Worm (Caenorhabditis elegans) whole organism, L3 larva: ENCODE results near the gene T24F1.4.
A peak's percentile ranks its signal among the peaks of the same experiment; 100 is the strongest.

ENCODE experiments used
- R02D3.7 ChIP-seq: fragments of 150-350 bp; optimal IDR thresholded peaks from 2 replicates; lab custom pipeline; 2014; ENCODE audit warnings: missing biosample characterization, missing genetic modification characterization
- ZK546.5 ChIP-seq: sonication (generic microtip); optimal IDR thresholded peaks from 2 replicates; lab custom pipeline; 2017; ENCODE audit warnings: missing biosample characterization, missing genetic modification characterization
- aly-2 ChIP-seq: fragments of 150-350 bp; optimal IDR thresholded peaks from 2 replicates; lab custom pipeline; 2014; ENCODE audit warnings: missing biosample characterization, missing genetic modification characterization
- ama-1 ChIP-seq: fragments of 150-350 bp; optimal IDR thresholded peaks from 2 replicates; lab custom pipeline; 2018
- ceh-16 ChIP-seq: sonication (generic microtip); optimal IDR thresholded peaks from 2 replicates; lab custom pipeline; 2017; ENCODE audit warnings: missing biosample characterization, missing genetic modification characterization
- ceh-28 ChIP-seq: fragments of 150-350 bp; optimal IDR thresholded peaks from 2 replicates; lab custom pipeline; 2014; ENCODE audit warnings: missing biosample characterization, missing genetic modification reagents, missing genetic modification characterization
- ceh-82 ChIP-seq: fragments of 150-350 bp; optimal IDR thresholded peaks from 2 replicates; lab custom pipeline; 2014; ENCODE audit warnings: missing biosample characterization, missing genetic modification characterization
- ceh-9 ChIP-seq: sonication (generic microtip); optimal IDR thresholded peaks from 2 replicates; lab custom pipeline; 2018; ENCODE audit warnings: missing biosample characterization, missing genetic modification characterization
- egl-5 ChIP-seq: fragments of 150-350 bp; optimal IDR thresholded peaks from 2 replicates; lab custom pipeline; 2017; ENCODE audit warnings: missing biosample characterization, missing genetic modification reagents, missing genetic modification characterization, inconsistent platforms
- elt-1 ChIP-seq: fragments of 150-350 bp; optimal IDR thresholded peaks from 2 replicates; lab custom pipeline; 2014; ENCODE audit warnings: missing biosample characterization, missing genetic modification characterization
- elt-2 ChIP-seq: sonication (generic microtip); optimal IDR thresholded peaks from 2 replicates; lab custom pipeline; 2016; ENCODE audit warnings: missing genetic modification reagents, mild to moderate bottlenecking, missing genetic modification characterization, missing compliant biosample characterization
- elt-3 ChIP-seq, 3 experiments: fragments of 150-350 bp in 1 of 3; sonication (generic microtip) in 2 of 3; optimal IDR thresholded peaks; 2 replicates in 2 of 3; 4 replicates in 1 of 3; lab custom pipeline; 2014 to 2017; ENCODE audit warnings: missing biosample characterization in 3 of 3, missing genetic modification characterization in 3 of 3
- eor-1 ChIP-seq, 2 experiments: fragments of 150-350 bp; optimal IDR thresholded peaks; 2 replicates each; lab custom pipeline; 2014 to 2018; ENCODE audit warnings: missing biosample characterization in 2 of 2, missing genetic modification characterization in 2 of 2
- fkh-2 ChIP-seq: fragments of 150-350 bp; optimal IDR thresholded peaks from 2 replicates; lab custom pipeline; 2014; ENCODE audit warnings: missing biosample characterization, missing genetic modification reagents, missing genetic modification characterization
- fos-1 ChIP-seq: fragments of 150-350 bp; optimal IDR thresholded peaks from 2 replicates; lab custom pipeline; 2014; ENCODE audit warnings: missing biosample characterization, missing genetic modification characterization
- hmg-11 ChIP-seq: sonication (generic microtip); optimal IDR thresholded peaks from 2 replicates; lab custom pipeline; 2016; ENCODE audit warnings: missing genetic modification characterization, missing compliant biosample characterization
- jun-1 ChIP-seq: fragments of 150-350 bp; optimal IDR thresholded peaks from 2 replicates; lab custom pipeline; 2014; ENCODE audit warnings: missing biosample characterization, missing genetic modification reagents, missing genetic modification characterization
- lin-39 ChIP-seq: fragments of 150-350 bp; optimal IDR thresholded peaks from 2 replicates; lab custom pipeline; 2018; ENCODE audit warnings: missing biosample characterization, missing genetic modification reagents, missing genetic modification characterization
- mdl-1 ChIP-seq: fragments of 150-350 bp; optimal IDR thresholded peaks from 2 replicates; lab custom pipeline; 2014; ENCODE audit warnings: missing biosample characterization, missing genetic modification characterization
- mml-1 ChIP-seq: fragments of 150-350 bp; sonication (generic microtip); optimal IDR thresholded peaks from 3 replicates; lab custom pipeline; 2014; ENCODE audit warnings: missing biosample characterization, missing genetic modification characterization
- nfya-1 ChIP-seq: sonication (generic microtip); optimal IDR thresholded peaks from 2 replicates; lab custom pipeline; 2017; ENCODE audit warnings: missing genetic modification characterization, mild to moderate bottlenecking, missing compliant biosample characterization, antibody characterized with exemption, moderate library complexity; ENCODE audit not compliant: insufficient read depth
- nhr-11 ChIP-seq: fragments of 150-350 bp; optimal IDR thresholded peaks from 2 replicates; lab custom pipeline; 2014; ENCODE audit warnings: missing biosample characterization, missing genetic modification characterization
- nhr-12 ChIP-seq: fragments of 150-350 bp; optimal IDR thresholded peaks from 2 replicates; lab custom pipeline; 2014; ENCODE audit warnings: missing biosample characterization, missing genetic modification characterization
- nhr-23 ChIP-seq: fragments of 150-350 bp; optimal IDR thresholded peaks from 2 replicates; lab custom pipeline; 2014; ENCODE audit warnings: missing biosample characterization, missing genetic modification reagents, missing genetic modification characterization
- nhr-237 ChIP-seq: fragments of 150-350 bp; optimal IDR thresholded peaks from 2 replicates; lab custom pipeline; 2014; ENCODE audit warnings: missing biosample characterization, missing genetic modification characterization
- nhr-25 ChIP-seq: sonication (generic microtip); optimal IDR thresholded peaks from 2 replicates; lab custom pipeline; 2017; ENCODE audit warnings: missing biosample characterization, missing genetic modification characterization
- nhr-43 ChIP-seq: sonication (generic microtip); optimal IDR thresholded peaks from 2 replicates; lab custom pipeline; 2016; ENCODE audit warnings: mild to moderate bottlenecking, missing genetic modification characterization, missing compliant biosample characterization; ENCODE audit not compliant: poor library complexity, severe bottlenecking
- nhr-67 ChIP-seq: fragments of 150-350 bp; optimal IDR thresholded peaks from 2 replicates; lab custom pipeline; 2014; ENCODE audit warnings: missing biosample characterization, missing genetic modification characterization
- nhr-76 ChIP-seq: fragments of 150-350 bp; sonication (generic microtip); optimal IDR thresholded peaks from 5 replicates; lab custom pipeline; 2014; ENCODE audit warnings: missing biosample characterization, missing genetic modification characterization
- pqm-1 ChIP-seq: fragments of 150-350 bp; optimal IDR thresholded peaks from 2 replicates; lab custom pipeline; 2017; ENCODE audit warnings: missing biosample characterization, missing genetic modification characterization, inconsistent platforms
- sea-2 ChIP-seq: fragments of 150-350 bp; sonication (generic microtip); optimal IDR thresholded peaks from 4 replicates; lab custom pipeline; 2014; ENCODE audit warnings: missing biosample characterization, missing genetic modification reagents, missing genetic modification characterization
- snpc-4 ChIP-seq: fragments of 150-350 bp; optimal IDR thresholded peaks from 2 replicates; lab custom pipeline; 2014; ENCODE audit warnings: missing biosample characterization, missing genetic modification characterization
- tbx-2 ChIP-seq: sonication (generic microtip); optimal IDR thresholded peaks from 2 replicates; lab custom pipeline; 2016; ENCODE audit warnings: mild to moderate bottlenecking, missing genetic modification characterization, missing compliant biosample characterization
- unc-39 ChIP-seq: sonication (generic microtip); optimal IDR thresholded peaks from 4 replicates; lab custom pipeline; 2017; ENCODE audit warnings: missing biosample characterization, missing genetic modification characterization
- unc-62 ChIP-seq: fragments of 150-350 bp; sonication (generic microtip); optimal IDR thresholded peaks from 4 replicates; lab custom pipeline; 2014; ENCODE audit warnings: missing biosample characterization, missing genetic modification reagents, missing genetic modification characterization
- zag-1 ChIP-seq: fragments of 150-350 bp; optimal IDR thresholded peaks from 2 replicates; lab custom pipeline; 2014; ENCODE audit warnings: missing biosample characterization, missing genetic modification characterization
- ztf-11 ChIP-seq: fragments of 150-350 bp; optimal IDR thresholded peaks from 2 replicates; lab custom pipeline; 2014; ENCODE audit warnings: missing biosample characterization, missing genetic modification characterization
- ztf-4 ChIP-seq: fragments of 150-350 bp; optimal IDR thresholded peaks from 2 replicates; lab custom pipeline; 2014; ENCODE audit warnings: missing biosample characterization, missing genetic modification characterization

T24F1.4 gene

DNA sequence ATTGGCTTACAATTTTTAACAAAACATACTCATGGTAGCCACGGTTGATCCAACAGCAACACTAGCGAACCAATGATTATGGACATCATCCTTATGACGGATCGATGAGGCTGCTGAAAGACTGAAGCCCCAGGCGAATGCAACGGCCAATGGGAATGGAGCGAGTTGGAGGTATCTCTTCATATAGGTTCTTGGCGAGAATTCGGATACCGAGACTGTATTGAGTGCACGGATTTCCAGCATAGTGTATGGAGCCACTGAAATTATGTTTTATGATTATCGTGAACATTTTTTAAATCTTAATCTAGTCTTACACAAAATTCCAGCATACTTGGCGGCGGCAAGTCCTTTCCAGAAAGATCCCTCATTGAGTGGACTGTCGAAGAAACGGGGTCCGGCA, 30.5 kb upstream of the T24F1.4 start:
- TF ChIP-seq mml-1 (tag; lab: Kevin White, UChicago) (no peak), ceh-16 (tag; lab: Kevin White, UChicago) (no peak), egl-5 (no peak)

DNA sequence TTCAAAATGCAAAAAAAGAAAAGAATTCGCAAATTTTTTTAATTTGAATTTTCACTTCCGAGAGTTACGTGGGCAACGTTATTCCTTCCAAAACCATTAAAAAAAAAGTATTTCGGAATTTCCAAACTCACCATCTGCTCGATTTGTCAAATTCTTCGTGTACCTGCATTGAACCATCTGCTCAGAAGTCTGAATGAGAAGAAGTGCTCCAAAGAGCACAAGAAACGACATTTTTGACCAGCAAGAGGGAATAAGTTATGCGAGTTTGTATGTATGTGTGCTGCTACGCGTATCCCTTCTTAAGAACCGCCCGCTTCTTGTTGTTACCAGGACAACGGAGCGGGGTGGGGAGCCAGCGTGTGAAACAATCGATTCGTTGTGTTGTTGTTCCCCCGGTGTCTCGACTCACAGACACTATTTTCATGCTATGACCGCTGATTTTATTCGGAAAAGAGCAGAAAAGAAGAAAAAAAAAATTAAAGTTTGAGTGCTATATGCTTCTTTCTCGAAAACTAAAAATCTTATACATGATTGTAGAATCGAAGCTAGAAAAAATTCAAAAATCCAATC, 29.3 kb upstream of the T24F1.4 start, which contains the start of gene lgc-20:
TSS of gene lgc-20 (minus strand) at position 311 of the 570 bp plus-strand sequence.
- TF ChIP-seq hmg-11 (tag; lab: Kevin White, UChicago) (no peak), pqm-1 (tag; lab: Kevin White, UChicago) (no peak), snpc-4 (tag; lab: Kevin White, UChicago) (no peak), nhr-23 (tag; lab: Kevin White, UChicago) (no peak), sea-2 (GFP tag; lab: Kevin White, UChicago) (no peak), ceh-28 (tag; lab: Kevin White, UChicago) (no peak), tbx-2 (no peak), unc-39 (tag; lab: Kevin White, UChicago) (no peak), elt-3 (tag; optimal IDR thresholded peaks at IDR 0.05; lab: Kevin White, UChicago) (no peak)

DNA sequence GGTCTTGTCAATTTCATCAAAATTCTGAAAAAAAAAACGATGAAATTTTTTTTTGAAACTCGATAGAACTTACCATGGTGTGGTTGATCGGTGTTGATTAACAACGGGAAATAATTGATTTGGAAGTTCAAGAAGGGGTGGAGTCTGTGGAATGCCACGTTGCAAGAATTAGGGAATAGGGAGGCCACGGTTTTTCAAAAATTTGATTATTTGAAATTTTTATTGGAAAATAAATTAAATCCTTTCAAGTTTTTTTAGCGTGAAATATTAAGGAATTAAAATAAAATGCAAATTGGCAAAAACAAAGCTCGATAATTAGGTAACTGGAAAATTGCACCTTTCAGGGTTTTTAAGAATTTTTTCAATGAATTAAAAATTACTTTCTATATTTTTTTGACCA, 25.4 kb upstream of the T24F1.4 start, which contains the start of gene rmd-3:
TSS of gene rmd-3 (minus strand) at position 101 of the 400 bp plus-strand sequence.
- TF ChIP-seq aly-2 (tag; lab: Kevin White, UChicago) (no peak), lin-39 (tag; lab: Kevin White, UChicago) (no peak), nhr-76 (tag; lab: Kevin White, UChicago) (no peak), snpc-4 (tag; lab: Kevin White, UChicago) (no peak), sea-2 (GFP tag; lab: Kevin White, UChicago) (no peak), ceh-28 (tag; lab: Kevin White, UChicago) (no peak), unc-39 (tag; lab: Kevin White, UChicago) (no peak)
- TF ChIP-seq, all 47 proteins: peak for 0

DNA sequence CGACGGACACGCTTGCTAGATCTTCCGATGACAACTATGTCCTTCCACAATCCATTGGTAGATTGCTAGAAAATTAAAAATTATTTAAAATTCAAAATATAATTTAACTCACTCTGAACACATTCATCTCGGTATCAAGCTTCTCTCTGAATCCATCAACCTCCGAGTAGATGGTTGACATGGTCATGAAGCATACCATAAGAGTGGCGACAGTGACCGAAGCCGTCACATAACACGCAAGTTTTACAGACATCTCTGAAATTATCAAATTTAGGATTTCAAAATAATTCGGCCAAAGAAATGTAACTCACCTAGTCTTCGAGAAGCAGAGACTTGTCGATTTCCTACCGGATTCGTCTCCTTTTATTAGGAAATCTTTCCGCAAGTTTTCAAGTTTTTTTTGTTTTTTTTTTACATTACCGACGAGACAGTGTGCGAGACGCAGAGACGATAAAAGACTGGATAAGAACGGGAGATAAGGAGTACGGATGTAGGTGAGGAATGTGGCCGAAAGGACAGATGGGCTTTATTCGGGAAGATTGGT, 23.5 kb upstream of the T24F1.4 start, which contains the start of gene sqt-1:
TSS of gene sqt-1 (minus strand) at position 341 of the 544 bp plus-strand sequence.
- TF ChIP-seq ZK546.5 (tag; lab: Kevin White, UChicago): no peak
- no peak for TF ChIP-seq elt-2 (tag; lab: Kevin White, UChicago)
- TF ChIP-seq R02D3.7: no peak
- peak; percentile 61 for TF ChIP-seq ama-1
- TF ChIP-seq nhr-12 (tag; lab: Kevin White, UChicago): no peak
- TF ChIP-seq fkh-2 (tag; lab: Kevin White, UChicago): no peak
- TF ChIP-seq zag-1: no peak
- TF ChIP-seq mdl-1: no peak
- no peak for TF ChIP-seq nhr-11
- no peak for TF ChIP-seq ceh-28 (tag; lab: Kevin White, UChicago)
- TF ChIP-seq egl-5: no peak
- TF ChIP-seq nhr-67 (tag; lab: Kevin White, UChicago): no peak
- no peak for TF ChIP-seq elt-1
- TF ChIP-seq nhr-43 (tag; lab: Kevin White, UChicago): peak; percentile 43
- no peak for TF ChIP-seq unc-62 (GFP tag; lab: Kevin White, UChicago)
- TF ChIP-seq nfya-1 (tag; lab: Kevin White, UChicago): no peak
- TF ChIP-seq ztf-11 (tag; lab: Kevin White, UChicago): no peak
- no peak for TF ChIP-seq sea-2 (GFP tag; lab: Kevin White, UChicago)
- peak; percentile 52 for TF ChIP-seq nhr-23 (tag; lab: Kevin White, UChicago)
- TF ChIP-seq elt-3 (tag; optimal IDR thresholded peaks at IDR 0.05; lab: Kevin White, UChicago): peak in 1 of 3 experiments; percentile 72
- peak; percentile 4 for TF ChIP-seq nhr-25 (tag; lab: Kevin White, UChicago)
- no peak for TF ChIP-seq jun-1 (tag; lab: Kevin White, UChicago)
- TF ChIP-seq mml-1 (tag; lab: Kevin White, UChicago): no peak
- TF ChIP-seq ceh-82 (tag; lab: Kevin White, UChicago): no peak
- no peak for TF ChIP-seq ztf-4 (tag; lab: Kevin White, UChicago)
- TF ChIP-seq fos-1 (tag; lab: Kevin White, UChicago): no peak
- TF ChIP-seq eor-1 (tag; optimal IDR thresholded peaks at IDR 0.05; lab: Kevin White, UChicago): no peak
- no peak for TF ChIP-seq ceh-9
- no peak for TF ChIP-seq nhr-237 (tag; lab: Kevin White, UChicago)
- TF ChIP-seq, all 47 proteins: peak for 5
